Worm (Caenorhabditis elegans): ENCODE measurements around the gene gcy-32.
A peak's percentile ranks its signal among the peaks of the same experiment; 100 is the strongest.

The gcy-32 gene

DNA sequence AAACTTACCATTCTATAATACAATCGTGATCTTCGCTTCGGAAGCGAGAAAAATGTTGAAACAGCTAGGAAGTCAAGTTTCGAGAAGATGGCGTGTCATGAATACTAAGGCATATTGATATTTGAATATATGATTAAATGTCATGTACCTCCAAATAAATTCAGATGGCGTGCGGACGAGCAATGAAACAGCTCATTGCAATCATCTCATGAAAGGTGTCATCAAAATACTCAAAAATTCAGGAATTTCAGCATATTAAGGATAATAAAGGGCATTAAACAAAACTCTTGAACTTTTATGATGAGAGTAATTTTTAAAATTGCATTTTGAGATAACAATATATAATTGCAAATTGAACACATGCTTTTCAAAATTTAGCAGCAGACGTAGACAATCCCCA, at the start of gene gcy-32:
TSS of gene gcy-32 (minus strand) at position 101 of the 400 bp plus-strand sequence.
- TF ChIP-seq M03D4.4 (tag; optimal IDR thresholded peaks at IDR 0.05) (no peak), mls-2 (tag; optimal IDR thresholded peaks at IDR 0.05) (no peak), flh-1 (GFP tag; optimal IDR thresholded peaks at IDR 0.05) (no peak), nhr-237 (tag; optimal IDR thresholded peaks at IDR 0.05) (no peak), blmp-1 (tag; optimal IDR thresholded peaks at IDR 0.05) (no peak), zip-8 (tag; optimal IDR thresholded peaks at IDR 0.05) (no peak), sem-2 (GFP tag; optimal IDR thresholded peaks at IDR 0.05) (no peak), bed-3 (GFP tag; optimal IDR thresholded peaks at IDR 0.05) (no peak), lin-13 (tag; optimal IDR thresholded peaks at IDR 0.05) (no peak), mep-1 (tag; optimal IDR thresholded peaks at IDR 0.05) (no peak), ces-1 (GFP tag; optimal IDR thresholded peaks at IDR 0.05) (no peak), snpc-4 (tag; optimal IDR thresholded peaks at IDR 0.05) (no peak), ceh-83 (GFP tag; optimal IDR thresholded peaks at IDR 0.05) (no peak), lin-32 (GFP tag; optimal IDR thresholded peaks at IDR 0.05) (no peak), unc-120 (tag; optimal IDR thresholded peaks at IDR 0.05; ENCODE audit: poor library complexity, severe bottlenecking) (no peak), nhr-28 (tag; optimal IDR thresholded peaks at IDR 0.05) (no peak), elt-1 (tag; optimal IDR thresholded peaks at IDR 0.05; ENCODE audit: borderline replicate concordance, insufficient read depth) (no peak), ceh-43 (GFP tag; optimal IDR thresholded peaks at IDR 0.05) (no peak), nhr-2 (tag; optimal IDR thresholded peaks at IDR 0.05) (no peak), sptf-1 (tag; optimal IDR thresholded peaks at IDR 0.05) (no peak)

ce11 chrV:13963279-13963976, 48.1 kb upstream of the gcy-32 start, which contains the start of gene sao-1:
sao-1 (plus strand) TSS chrV:13963926.
- TF ChIP-seq bed-3 (GFP tag; optimal IDR thresholded peaks at IDR 0.05) = no peak
- TF ChIP-seq flh-1 (GFP tag; optimal IDR thresholded peaks at IDR 0.05) = no peak
- no peak for TF ChIP-seq ceh-39 (tag; optimal IDR thresholded peaks at IDR 0.05)
- TF ChIP-seq sem-2 (GFP tag; optimal IDR thresholded peaks at IDR 0.05) = no peak
- no peak for TF ChIP-seq ces-1 (GFP tag; optimal IDR thresholded peaks at IDR 0.05)
- TF ChIP-seq unc-120 (tag; optimal IDR thresholded peaks at IDR 0.05; ENCODE audit: poor library complexity, severe bottlenecking) = no peak
- TF ChIP-seq mep-1 (tag; optimal IDR thresholded peaks at IDR 0.05) = no peak
- TF ChIP-seq M03D4.4 (tag; optimal IDR thresholded peaks at IDR 0.05) = no peak
- TF ChIP-seq mab-5 (tag; optimal IDR thresholded peaks at IDR 0.05) = no peak
- TF ChIP-seq elt-1 (tag; optimal IDR thresholded peaks at IDR 0.05; ENCODE audit: borderline replicate concordance, insufficient read depth) = peak; percentile 80
- peak; percentile 79 for TF ChIP-seq blmp-1 (tag; optimal IDR thresholded peaks at IDR 0.05)
- TF ChIP-seq ham-2 (GFP tag; optimal IDR thresholded peaks at IDR 0.05) = no peak
- no peak for TF ChIP-seq elt-3 (tag; optimal IDR thresholded peaks at IDR 0.05)

DNA sequence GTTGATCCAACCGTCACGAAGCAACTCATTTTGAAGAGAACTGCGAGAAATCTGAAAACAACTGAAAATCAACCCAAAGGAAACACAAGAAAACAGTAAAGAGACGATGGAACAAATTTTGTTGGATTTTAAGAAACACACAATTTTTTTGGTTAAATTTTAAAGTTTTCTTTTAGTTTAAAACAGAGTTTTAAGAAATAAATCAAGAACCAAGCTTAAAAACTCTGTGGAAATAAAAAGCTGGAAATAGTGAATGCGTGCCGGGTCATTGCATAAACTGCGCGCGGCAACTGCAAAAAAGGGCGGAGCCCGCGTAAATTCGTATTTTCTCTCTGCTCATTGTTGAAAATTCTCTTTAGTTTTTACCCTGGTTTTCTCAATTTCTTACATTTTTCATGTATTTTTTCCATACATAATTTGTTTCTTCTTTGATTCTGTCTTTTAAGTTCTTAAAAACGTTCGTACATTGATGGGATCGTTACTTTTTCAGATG, 46.7 kb upstream of the gcy-32 start, which contains the start of the genes algn-13 and R10D12.13:
TSS of gene algn-13 (minus strand) at position 51 of the 493 bp plus-strand sequence.
TSS of gene R10D12.13 (plus strand) at position 491 of the 493 bp plus-strand sequence.
- TF ChIP-seq sptf-1 (tag; optimal IDR thresholded peaks at IDR 0.05) = peak; percentile 92
- TF ChIP-seq mep-1 (tag; optimal IDR thresholded peaks at IDR 0.05) = peak; percentile 79
- peak; percentile 16 for TF ChIP-seq elt-3 (tag; optimal IDR thresholded peaks at IDR 0.05)
- TF ChIP-seq ham-2 (GFP tag; optimal IDR thresholded peaks at IDR 0.05) = peak; percentile 60
- TF ChIP-seq ces-1 (GFP tag; optimal IDR thresholded peaks at IDR 0.05) = peak; percentile 40
- TF ChIP-seq drap-1 (GFP tag; optimal IDR thresholded peaks at IDR 0.05) = peak; percentile 81
- TF ChIP-seq mab-5 (tag; optimal IDR thresholded peaks at IDR 0.05) = peak; percentile 60
- TF ChIP-seq lin-32 (GFP tag; optimal IDR thresholded peaks at IDR 0.05) = peak; percentile 41
- no peak for TF ChIP-seq nhr-237 (tag; optimal IDR thresholded peaks at IDR 0.05)
- peak; percentile 68 for TF ChIP-seq ceh-43 (GFP tag; optimal IDR thresholded peaks at IDR 0.05)
- TF ChIP-seq sem-2 (GFP tag; optimal IDR thresholded peaks at IDR 0.05) = peak; percentile 64
- no peak for TF ChIP-seq nhr-76 (tag; optimal IDR thresholded peaks at IDR 0.05)
- no peak for TF ChIP-seq unc-39 (tag; optimal IDR thresholded peaks at IDR 0.05)
- peak; percentile 24 for TF ChIP-seq nhr-2 (tag; optimal IDR thresholded peaks at IDR 0.05)
- no peak for TF ChIP-seq unc-62 (GFP tag; optimal IDR thresholded peaks at IDR 0.05)
- peak; percentile 77 for TF ChIP-seq cnd-1 (tag; optimal IDR thresholded peaks at IDR 0.05)
- TF ChIP-seq zip-8 (tag; optimal IDR thresholded peaks at IDR 0.05) = no peak
- peak; percentile 52 for TF ChIP-seq blmp-1 (tag; optimal IDR thresholded peaks at IDR 0.05)
- peak; percentile 26 for TF ChIP-seq hlh-1 (tag; optimal IDR thresholded peaks at IDR 0.05)
- TF ChIP-seq ztf-11 (tag; optimal IDR thresholded peaks at IDR 0.05) = peak; percentile 59
- peak; percentile 84 for TF ChIP-seq mls-2 (tag; optimal IDR thresholded peaks at IDR 0.05)
- TF ChIP-seq elt-1 (tag; optimal IDR thresholded peaks at IDR 0.05; ENCODE audit: borderline replicate concordance, insufficient read depth) = peak; percentile 47
- TF ChIP-seq lsy-2 (tag; optimal IDR thresholded peaks at IDR 0.05) = peak; percentile 37
- peak; percentile 70 for TF ChIP-seq bed-3 (GFP tag; optimal IDR thresholded peaks at IDR 0.05)
- peak; percentile 66 for TF ChIP-seq lin-13 (tag; optimal IDR thresholded peaks at IDR 0.05)
- no peak for TF ChIP-seq nhr-28 (tag; optimal IDR thresholded peaks at IDR 0.05)
- peak; percentile 64 for TF ChIP-seq flh-1 (GFP tag; optimal IDR thresholded peaks at IDR 0.05)
- TF ChIP-seq tbx-8 (GFP tag; optimal IDR thresholded peaks at IDR 0.05) = peak; percentile 64
- TF ChIP-seq M03D4.4 (tag; optimal IDR thresholded peaks at IDR 0.05) = peak; percentile 86
- peak; percentile 79 for TF ChIP-seq ceh-83 (GFP tag; optimal IDR thresholded peaks at IDR 0.05)
- TF ChIP-seq ceh-39 (tag; optimal IDR thresholded peaks at IDR 0.05) = no peak
- TF ChIP-seq unc-120 (tag; optimal IDR thresholded peaks at IDR 0.05; ENCODE audit: poor library complexity, severe bottlenecking) = peak; percentile 91
- TF ChIP-seq pha-4 (tag; optimal IDR thresholded peaks at IDR 0.05) = peak; percentile 52
- no peak for TF ChIP-seq nhr-12 (tag; optimal IDR thresholded peaks at IDR 0.05)
- TF ChIP-seq snpc-4 (tag; optimal IDR thresholded peaks at IDR 0.05) = no peak
